Fruit fly (Drosophila melanogaster) whole organism, embryonic: ENCODE results near the gene beta4GalNAcTB.

Source experiments
- Asciz ChIP-seq: fragments of 200-800 bp; sonication (Bioruptor generic); optimal IDR thresholded peaks from 2 replicates; lab custom pipeline; 2017; ENCODE audit warnings: missing biosample characterization, mild to moderate bottlenecking, missing genetic modification characterization, missing genetic modification reagents
- B-H1 ChIP-seq: fragments of 200-800 bp; sonication (Bioruptor generic); IDR thresholded peaks from 3 replicates; pipeline ENCODE4 v1.3.6; 2022; ENCODE audit warnings: missing biosample characterization, missing genetic modification characterization
- CG10274 ChIP-seq: fragments of 200-800 bp; sonication (Bioruptor generic); optimal IDR thresholded peaks from 3 replicates; lab custom pipeline; 2017; ENCODE audit warnings: missing biosample characterization, mild to moderate bottlenecking, missing genetic modification characterization
- CG11696 ChIP-seq: fragments of 200-800 bp; sonication (Bioruptor generic); IDR thresholded peaks from 2 replicates; pipeline ENCODE4 v1.3.6; 2022; ENCODE audit warnings: missing biosample characterization, missing genetic modification characterization
- CG12104 ChIP-seq: fragments of 200-800 bp; sonication (Bioruptor generic); optimal IDR thresholded peaks from 3 replicates; lab custom pipeline; 2016; ENCODE audit warnings: missing biosample characterization, missing genetic modification characterization
- CG12219 ChIP-seq: fragments of 200-800 bp; sonication (Bioruptor generic); optimal IDR thresholded peaks from 3 replicates; lab custom pipeline; 2018; ENCODE audit warnings: missing biosample characterization, mild to moderate bottlenecking, missing genetic modification characterization
- CG1233 ChIP-seq: fragments of 200-800 bp; sonication (Bioruptor generic); optimal IDR thresholded peaks from 4 replicates; lab custom pipeline; 2018; ENCODE audit warnings: missing biosample characterization, mild to moderate bottlenecking, missing genetic modification characterization
- CG14441 ChIP-seq: fragments of 200-800 bp; sonication (Bioruptor generic); IDR thresholded peaks from 2 replicates; pipeline ENCODE4 v1.3.6; 2022; ENCODE audit warnings: missing biosample characterization, missing genetic modification characterization
- CG14667 ChIP-seq: fragments of 200-800 bp; sonication (Bioruptor generic); IDR thresholded peaks from 2 replicates; pipeline ENCODE4 v1.3.6; 2022; ENCODE audit warnings: missing biosample characterization, missing genetic modification characterization
- CG14965 ChIP-seq: fragments of 200-800 bp; sonication (Bioruptor generic); optimal IDR thresholded peaks from 2 replicates; lab custom pipeline; 2016; ENCODE audit warnings: missing biosample characterization, missing genetic modification characterization, borderline replicate concordance
- CG15601 ChIP-seq: fragments of 200-800 bp; sonication (Bioruptor generic); optimal IDR thresholded peaks from 3 replicates; lab custom pipeline; 2019; ENCODE audit warnings: missing biosample characterization, mild to moderate bottlenecking, missing genetic modification characterization, moderate library complexity
- CG1602 ChIP-seq: fragments of 200-800 bp; sonication (Bioruptor generic); optimal IDR thresholded peaks from 3 replicates; lab custom pipeline; 2016; ENCODE audit warnings: missing biosample characterization, missing genetic modification characterization
- CG16779 ChIP-seq: fragments of 200-800 bp; sonication (Bioruptor generic); IDR thresholded peaks from 2 replicates; pipeline ENCODE4 v1.3.6; 2022; ENCODE audit warnings: missing biosample characterization, missing genetic modification characterization
- CG16863 ChIP-seq: fragments of 200-800 bp; sonication (Bioruptor generic); optimal IDR thresholded peaks from 3 replicates; lab custom pipeline; 2016; ENCODE audit warnings: missing biosample characterization, missing genetic modification characterization
- CG30431 ChIP-seq: fragments of 200-800 bp; sonication (Bioruptor generic); optimal IDR thresholded peaks from 2 replicates; lab custom pipeline; 2017; ENCODE audit warnings: missing biosample characterization, missing genetic modification characterization
- CG34224 ChIP-seq: fragments of 200-800 bp; sonication (Bioruptor generic); IDR thresholded peaks from 3 replicates; pipeline ENCODE4 v1.3.6; 2022; ENCODE audit warnings: missing biosample characterization, missing genetic modification characterization; ENCODE audit not compliant: partially characterized antibody
- CG6689 ChIP-seq: fragments of 200-800 bp; sonication (Bioruptor generic); IDR thresholded peaks from 2 replicates; pipeline ENCODE4 v1.3.6; 2022; ENCODE audit warnings: missing biosample characterization, missing genetic modification characterization
- CG8765 ChIP-seq: fragments of 200-800 bp; sonication (Bioruptor generic); IDR thresholded peaks from 2 replicates; pipeline ENCODE4 v1.3.6; 2022; ENCODE audit warnings: missing biosample characterization, missing genetic modification characterization
- CTCF ChIP-seq: fragments of 200-800 bp; sonication (Bioruptor generic); optimal IDR thresholded peaks from 2 replicates; lab custom pipeline; 2017; ENCODE audit warnings: missing biosample characterization, mild to moderate bottlenecking, missing genetic modification characterization, moderate library complexity
- CrebB ChIP-seq: fragments of 200-800 bp; sonication (Bioruptor generic); optimal IDR thresholded peaks from 3 replicates; lab custom pipeline; 2018; ENCODE audit warnings: missing biosample characterization, mild to moderate bottlenecking, missing genetic modification characterization
- Dfd ChIP-seq, 2 experiments: fragments of >200 bp; optimal IDR thresholded peaks; 2 replicates each; lab custom pipeline; 2017; ENCODE audit warnings: missing biosample characterization in 2 of 2, missing genetic modification characterization in 2 of 2
- Dip3 ChIP-seq: fragments of 200-800 bp; sonication (Bioruptor generic); optimal IDR thresholded peaks from 3 replicates; lab custom pipeline; 2016; ENCODE audit warnings: missing biosample characterization, missing genetic modification characterization
- Elba2 ChIP-seq: fragments of 200-800 bp; sonication (Bioruptor generic); optimal IDR thresholded peaks from 3 replicates; lab custom pipeline; 2016; ENCODE audit warnings: missing biosample characterization, missing genetic modification characterization
- Ets65A ChIP-seq: fragments of 200-800 bp; sonication (Bioruptor generic); peaks from one replicate; lab custom pipeline; 2016; ENCODE audit warnings: missing biosample characterization, missing genetic modification characterization
- HLHmδ ChIP-seq: fragments of 200-800 bp; sonication (Bioruptor generic); optimal IDR thresholded peaks from 2 replicates; lab custom pipeline; 2018; ENCODE audit warnings: missing biosample characterization, mild to moderate bottlenecking, missing genetic modification characterization, moderate library complexity
- Hr3 ChIP-seq: fragments of 200-800 bp; sonication (Bioruptor generic); optimal IDR thresholded peaks from 3 replicates; lab custom pipeline; 2016; ENCODE audit warnings: missing biosample characterization, missing genetic modification characterization
- Lim3 ChIP-seq: fragments of 200-800 bp; sonication (Bioruptor generic); IDR thresholded peaks from 2 replicates; pipeline ENCODE4 v1.3.6; 2022; ENCODE audit warnings: missing biosample characterization, missing genetic modification characterization
- NfI ChIP-seq: fragments of 200-800 bp; sonication (Bioruptor generic); optimal IDR thresholded peaks from 3 replicates; lab custom pipeline; 2018; ENCODE audit warnings: missing biosample characterization, mild to moderate bottlenecking, missing genetic modification characterization, moderate library complexity
- Ptx1 ChIP-seq: fragments of 200-800 bp; sonication (Bioruptor generic); IDR thresholded peaks from 2 replicates; pipeline ENCODE4 v1.3.6; 2022; ENCODE audit warnings: missing biosample characterization, missing genetic modification characterization
- Ravus ChIP-seq: fragments of 200-800 bp; sonication (Bioruptor generic); IDR thresholded peaks from 2 replicates; pipeline ENCODE4 v1.3.6; 2022; ENCODE audit warnings: missing biosample characterization, missing genetic modification characterization
- Six4 ChIP-seq: fragments of 200-800 bp; sonication (Bioruptor generic); optimal IDR thresholded peaks from 2 replicates; lab custom pipeline; 2016; ENCODE audit warnings: missing biosample characterization, missing genetic modification characterization
- Ssrp ChIP-seq: fragments of 200-800 bp; sonication (Bioruptor generic); optimal IDR thresholded peaks from 2 replicates; lab custom pipeline; 2018; ENCODE audit warnings: missing biosample characterization, mild to moderate bottlenecking, missing genetic modification characterization, moderate library complexity
- chn ChIP-seq: fragments of 200-800 bp; sonication (Bioruptor generic); optimal IDR thresholded peaks from 2 replicates; lab custom pipeline; 2016; ENCODE audit warnings: missing biosample characterization, missing genetic modification characterization
- dati ChIP-seq: fragments of 200-800 bp; sonication (Bioruptor generic); IDR thresholded peaks from 2 replicates; pipeline ENCODE4 v1.3.6; 2022; ENCODE audit warnings: missing biosample characterization, missing genetic modification characterization
- dmrt11E ChIP-seq: fragments of 200-800 bp; sonication (Bioruptor generic); optimal IDR thresholded peaks from 3 replicates; lab custom pipeline; 2018; ENCODE audit warnings: missing biosample characterization, mild to moderate bottlenecking, missing genetic modification characterization, moderate library complexity
- dysf ChIP-seq: fragments of 200-800 bp; sonication (Bioruptor generic); IDR thresholded peaks from 3 replicates; pipeline ENCODE4 v1.3.6; 2022; ENCODE audit warnings: missing biosample characterization, missing genetic modification characterization
- fru ChIP-seq: fragments of >200 bp; optimal IDR thresholded peaks from 2 replicates; lab custom pipeline; 2017
- grau ChIP-seq: fragments of 200-800 bp; optimal IDR thresholded peaks from 3 replicates; lab custom pipeline; 2019; ENCODE audit warnings: missing biosample characterization, mild to moderate bottlenecking, missing genetic modification characterization, moderate library complexity
- gro ChIP-seq: fragments of 200-800 bp; sonication (Bioruptor generic); optimal IDR thresholded peaks from 2 replicates; lab custom pipeline; 2016; ENCODE audit warnings: missing biosample characterization, missing genetic modification characterization
- gt ChIP-seq: fragments of 200-800 bp; sonication (Bioruptor generic); IDR thresholded peaks from 2 replicates; pipeline ENCODE4 v1.3.6; 2022; ENCODE audit warnings: missing biosample characterization, missing genetic modification characterization
- kah ChIP-seq: fragments of 200-800 bp; sonication (Bioruptor generic); optimal IDR thresholded peaks from 2 replicates; lab custom pipeline; 2018; ENCODE audit warnings: missing biosample characterization, mild to moderate bottlenecking, missing genetic modification characterization
- ken ChIP-seq: fragments of 200-800 bp; sonication (Bioruptor generic); IDR thresholded peaks from 3 replicates; pipeline ENCODE4 v1.3.6; 2022; ENCODE audit warnings: missing biosample characterization, missing genetic modification characterization
- kni ChIP-seq: fragments of 200-800 bp; sonication (Bioruptor generic); optimal IDR thresholded peaks from 3 replicates; lab custom pipeline; 2017; ENCODE audit warnings: mild to moderate bottlenecking, missing biosample characterization, missing genetic modification reagents, missing genetic modification characterization
- lmd ChIP-seq: fragments of 200-800 bp; sonication (Bioruptor generic); IDR thresholded peaks from 2 replicates; pipeline ENCODE4 v1.3.6; 2022; ENCODE audit warnings: missing biosample characterization, missing genetic modification characterization
- pita ChIP-seq: fragments of 200-800 bp; sonication (Bioruptor generic); optimal IDR thresholded peaks from 2 replicates; lab custom pipeline; 2017; ENCODE audit warnings: missing biosample characterization, mild to moderate bottlenecking, missing genetic modification characterization
- seq ChIP-seq: fragments of 200-800 bp; sonication (Bioruptor generic); IDR thresholded peaks from 2 replicates; pipeline ENCODE4 v1.3.6; 2022; ENCODE audit warnings: missing biosample characterization, missing genetic modification characterization
- slou ChIP-seq: fragments of 200-800 bp; sonication (Bioruptor generic); optimal IDR thresholded peaks from 3 replicates; lab custom pipeline; 2016; ENCODE audit warnings: missing biosample characterization, missing genetic modification characterization
- sqz ChIP-seq: fragments of 200-800 bp; sonication (Bioruptor generic); optimal IDR thresholded peaks from 3 replicates; lab custom pipeline; 2018; ENCODE audit warnings: missing biosample characterization, mild to moderate bottlenecking, missing genetic modification characterization
- sug ChIP-seq: fragments of 200-800 bp; optimal IDR thresholded peaks from 2 replicates; lab custom pipeline; 2019; ENCODE audit warnings: missing biosample characterization, mild to moderate bottlenecking, missing genetic modification characterization, moderate library complexity
- tio ChIP-seq: fragments of 200-800 bp; sonication (Bioruptor generic); optimal IDR thresholded peaks from 2 replicates; lab custom pipeline; 2017; ENCODE audit warnings: missing biosample characterization, missing genetic modification characterization, inconsistent platforms
- unc-4 ChIP-seq: fragments of 200-800 bp; sonication (Bioruptor generic); IDR thresholded peaks from 2 replicates; pipeline ENCODE4 v1.3.6; 2022; ENCODE audit warnings: missing biosample characterization, missing genetic modification characterization; ENCODE audit not compliant: partially characterized antibody
- vvl ChIP-seq: fragments of 200-800 bp; sonication (Bioruptor generic); IDR thresholded peaks from 2 replicates; pipeline ENCODE4 v1.3.6; 2022; ENCODE audit warnings: missing biosample characterization, missing genetic modification characterization

The beta4GalNAcTB gene

DNA sequence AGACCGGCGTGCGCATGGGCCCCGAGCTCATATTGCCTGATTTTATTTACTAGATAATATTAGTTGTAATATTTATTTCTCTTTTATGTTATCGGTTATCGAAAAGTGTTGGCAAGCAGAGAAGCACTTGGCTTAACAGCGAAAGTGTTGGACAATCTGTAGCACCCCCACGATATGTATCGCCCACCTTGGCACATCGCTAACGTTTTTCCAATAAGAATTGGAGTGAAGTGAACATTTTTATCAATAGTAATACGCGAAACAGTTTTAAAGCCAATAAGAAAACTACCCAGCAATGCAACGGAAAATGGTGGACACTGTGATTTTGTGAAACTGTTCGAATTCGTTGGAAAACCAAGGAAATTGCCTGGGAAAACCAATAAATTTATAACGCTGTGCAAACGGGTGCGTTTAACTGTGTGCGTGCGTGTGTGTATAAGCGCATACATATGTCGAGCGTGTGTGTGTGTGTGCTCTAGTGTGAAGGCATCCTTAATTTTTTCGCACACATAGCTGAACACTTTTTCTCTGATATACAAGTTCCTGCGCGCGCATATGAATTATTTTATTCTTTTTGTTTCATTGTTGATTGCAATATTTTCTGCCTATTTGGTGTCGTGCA is 5.3 kb upstream of the beta4GalNAcTB start, which contains the start of the genes Slu7 and Pkc98E (continued):
- TF ChIP-seq kah (GFP tag; lab: Kevin White, UChicago) = no peak
- TF ChIP-seq CG1233 (GFP tag; lab: Kevin White, UChicago) = no peak
- TF ChIP-seq Six4 (GFP tag; lab: Kevin White, UChicago) = no peak
- TF ChIP-seq CG11696 (GFP tag; lab: Robert Waterston, UW) = no peak
- peak; percentile 99 for TF ChIP-seq Elba2 (GFP tag; lab: Kevin White, UChicago)
- TF ChIP-seq CG16863 (GFP tag; lab: Kevin White, UChicago) = no peak
- peak; percentile 31 for TF ChIP-seq kni (GFP tag; lab: Kevin White, UChicago)
- no peak for TF ChIP-seq tio (GFP tag; lab: Kevin White, UChicago)
- no peak for TF ChIP-seq CTCF
- TF ChIP-seq CG14965 (GFP tag; lab: Kevin White, UChicago) = no peak
- TF ChIP-seq sug (tag; lab: Kevin White, UChicago) = peak; percentile 52
- peak; percentile 89 for TF ChIP-seq CG34224 (GFP tag; lab: Robert Waterston, UW)
- TF ChIP-seq Asciz (GFP tag; lab: Kevin White, UChicago) = no peak
- TF ChIP-seq pita = no peak
- peak; percentile 57 for TF ChIP-seq CG8765 (GFP tag; lab: Robert Waterston, UW)
- peak; percentile 42 for TF ChIP-seq CrebB (tag; lab: Kevin White, UChicago)
- 0 out of 3 replicates have a peak, but pooled peaks have one; percentile 27 for TF ChIP-seq dysf
- TF ChIP-seq Dfd (GFP tag; optimal IDR thresholded peaks at IDR 0.05; lab: Kevin White, UChicago) = no peak
- no peak for TF ChIP-seq CG15601
- TF ChIP-seq CG14441 (GFP tag; lab: Robert Waterston, UW) = no peak
- no peak for TF ChIP-seq gt
- TF ChIP-seq grau (tag; lab: Kevin White, UChicago) = peak; percentile 47
- 0 out of 2 replicates have a peak, but pooled peaks have one; percentile 12 for TF ChIP-seq CG14667 (GFP tag; lab: Robert Waterston, UW)
- no peak for TF ChIP-seq seq (GFP tag; lab: Robert Waterston, UW)
- peak; percentile 73 for TF ChIP-seq Dip3 (GFP tag; lab: Kevin White, UChicago)
- peak; percentile 24 for TF ChIP-seq Hr3 (GFP tag; lab: Kevin White, UChicago)
- peak; percentile 88 for TF ChIP-seq gro (GFP tag; lab: Kevin White, UChicago)
- TF ChIP-seq lmd (GFP tag; lab: Robert Waterston, UW) = peak; percentile 63; the same call in 1 of the 2 replicates
- no peak for TF ChIP-seq sqz (GFP tag; lab: Kevin White, UChicago)
- TF ChIP-seq vvl (GFP tag; lab: Robert Waterston, UW) = peak; percentile 80
- no peak for TF ChIP-seq Lim3 (GFP tag; lab: Robert Waterston, UW)
- TF ChIP-seq CG30431 (GFP tag; lab: Kevin White, UChicago) = peak; percentile 16
- no peak for TF ChIP-seq Ssrp (tag; lab: Kevin White, UChicago)
- no peak for TF ChIP-seq HLHmδ (GFP tag; lab: Kevin White, UChicago)
- TF ChIP-seq Ets65A = peak; percentile 98
- TF ChIP-seq CG12219 = no peak
- TF ChIP-seq dmrt11E (tag; lab: Kevin White, UChicago) = peak; percentile 17
- TF ChIP-seq Ravus (GFP tag; lab: Robert Waterston, UW) = no peak
- TF ChIP-seq slou = peak; percentile 13
- peak; percentile 9 for TF ChIP-seq CG12104 (GFP tag; lab: Kevin White, UChicago)
- peak; percentile 87 for TF ChIP-seq unc-4 (GFP tag; lab: Robert Waterston, UW)
- no peak for TF ChIP-seq dati (GFP tag; lab: Robert Waterston, UW)
- TF ChIP-seq B-H1 (GFP tag; lab: Robert Waterston, UW) = no peak
- TF ChIP-seq NfI (GFP tag; lab: Kevin White, UChicago) = peak; percentile 64
- TF ChIP-seq fru = no peak
- peak; percentile 64; the same call in 1 of the 2 replicates for TF ChIP-seq CG16779 (GFP tag; lab: Robert Waterston, UW)
- TF ChIP-seq Ptx1 (GFP tag; lab: Robert Waterston, UW) = peak; percentile 57
- TF ChIP-seq CG6689 (GFP tag; lab: Robert Waterston, UW) = 0 out of 2 replicates have a peak, but pooled peaks have one; percentile 7
- TF ChIP-seq CG10274 (GFP tag; lab: Kevin White, UChicago) = no peak
- peak; percentile 74 for TF ChIP-seq chn (GFP tag; lab: Kevin White, UChicago)
- peak; percentile 82; the same call in 2 of the 3 replicates for TF ChIP-seq ken (GFP tag; lab: Robert Waterston, UW)
- TF ChIP-seq CG1602 (GFP tag; lab: Kevin White, UChicago) = no peak
